Worm (Caenorhabditis elegans): ENCODE measurements around the gene nca-2.

ce11 chrIII:4918906-4919305 lies 46.5 kb upstream of the nca-2 start:
- TF ChIP-seq ceh-82 (tag; optimal IDR thresholded peaks at IDR 0.05) = no peak
- TF ChIP-seq sma-9 (GFP tag; optimal IDR thresholded peaks at IDR 0.05) = no peak
- no peak for TF ChIP-seq sma-9 (tag; optimal IDR thresholded peaks at IDR 0.05)
- TF ChIP-seq nhr-129 (tag; optimal IDR thresholded peaks at IDR 0.05) = no peak
- TF ChIP-seq unc-62 (GFP tag; optimal IDR thresholded peaks at IDR 0.05) = no peak

All from whole organism, L2 larva.